Worm (Caenorhabditis elegans): ENCODE measurements around the gene mls-2.

The mls-2 gene

ce11 chrX:4788958-4789357 is 27.5 kb upstream of the mls-2 start (continued):
- peak; percentile 97 for TF ChIP-seq lin-26 (GFP tag; IDR thresholded peaks at IDR 0.05)
- no peak for TF ChIP-seq tbx-9 (tag; optimal IDR thresholded peaks at IDR 0.05; ENCODE audit: borderline replicate concordance)
- no peak for TF ChIP-seq akir-1 (GFP tag; optimal IDR thresholded peaks at IDR 0.05)
- no peak for TF ChIP-seq T26A5.8 (tag; optimal IDR thresholded peaks at IDR 0.05)
- peak; percentile 63 for TF ChIP-seq snpc-3.4 (tag; optimal IDR thresholded peaks at IDR 0.05)
- 0 out of 2 replicates have a peak, but pooled peaks have one; percentile 21 for TF ChIP-seq hmg-20 (GFP tag; IDR thresholded peaks at IDR 0.05)
- no peak for TF ChIP-seq C06A6.2 (GFP tag; conservative IDR thresholded peaks at IDR 0.05)
- no peak for TF ChIP-seq ztf-3 (GFP tag; optimal IDR thresholded peaks at IDR 0.05)
- TF ChIP-seq F37B4.10 (GFP tag; IDR thresholded peaks at IDR 0.05) = no peak
- TF ChIP-seq Y79H2A.3 (GFP tag; conservative IDR thresholded peaks at IDR 0.05) = no peak
- no peak for TF ChIP-seq xnd-1 (tag; optimal IDR thresholded peaks at IDR 0.05)
- no peak for TF ChIP-seq gei-17 (GFP tag; optimal IDR thresholded peaks at IDR 0.05)
- no peak for TF ChIP-seq sea-2 (GFP tag; IDR thresholded peaks at IDR 0.05)
- TF ChIP-seq unc-130 (GFP tag; optimal IDR thresholded peaks at IDR 0.05) = no peak
- peak; percentile 85 for TF ChIP-seq rpc-1 (optimal IDR thresholded peaks at IDR 0.05)
- TF ChIP-seq rpc-1 (tag; optimal IDR thresholded peaks at IDR 0.05) = peak; percentile 97
- peak; percentile 66 for TF ChIP-seq zim-3 (tag; optimal IDR thresholded peaks at IDR 0.05)
- peak; percentile 52; the same call in 1 of the 2 replicates for TF ChIP-seq ztf-28 (GFP tag; IDR thresholded peaks at IDR 0.05)
- peak; percentile 75 for TF ChIP-seq D2030.7 (GFP tag; IDR thresholded peaks at IDR 0.05)
- TF ChIP-seq pha-4 (tag; optimal IDR thresholded peaks at IDR 0.05) = no peak
- TF ChIP-seq aptf-2 (GFP tag; conservative IDR thresholded peaks at IDR 0.05) = no peak
- peak; percentile 39 for TF ChIP-seq lsy-27 (tag; optimal IDR thresholded peaks at IDR 0.05; ENCODE audit: borderline replicate concordance, insufficient read depth)
- TF ChIP-seq attf-3 (GFP tag; conservative IDR thresholded peaks at IDR 0.05) = no peak
- peak; percentile 40 for TF ChIP-seq repo-1 (tag; optimal IDR thresholded peaks at IDR 0.05)
- TF ChIP-seq atf-7 (tag; optimal IDR thresholded peaks at IDR 0.05) = peak; percentile 61
- peak; percentile 12 for TF ChIP-seq ets-4 (GFP tag; optimal IDR thresholded peaks at IDR 0.05)
- TF ChIP-seq lir-1 (GFP tag; conservative IDR thresholded peaks at IDR 0.05) = no peak
- no peak for TF ChIP-seq mel-28 (tag; optimal IDR thresholded peaks at IDR 0.05; ENCODE audit: borderline replicate concordance)
- TF ChIP-seq K11D2.4 (GFP tag; IDR thresholded peaks at IDR 0.05) = peak; percentile 45; the same call in 1 of the 2 replicates
- peak; percentile 30 for TF ChIP-seq ztf-26 (tag; optimal IDR thresholded peaks at IDR 0.05)
- TF ChIP-seq ceh-79 (tag; optimal IDR thresholded peaks at IDR 0.05) = no peak
- no peak for TF ChIP-seq madf-3 (GFP tag; IDR thresholded peaks at IDR 0.05)
- TF ChIP-seq nhr-120 (GFP tag; IDR thresholded peaks at IDR 0.05) = no peak
- TF ChIP-seq ztf-25 (GFP tag; IDR thresholded peaks at IDR 0.05) = peak; percentile 88
- no peak for TF ChIP-seq sdz-38 (tag; optimal IDR thresholded peaks at IDR 0.05)
- TF ChIP-seq F57A8.1 (GFP tag; optimal IDR thresholded peaks at IDR 0.05) = peak; percentile 58
- peak; percentile 8 for TF ChIP-seq lin-40 (tag; optimal IDR thresholded peaks at IDR 0.05)
- no peak for TF ChIP-seq egl-18 (GFP tag; IDR thresholded peaks at IDR 0.05)
- TF ChIP-seq hlh-12 (tag; optimal IDR thresholded peaks at IDR 0.05) = peak; percentile 8
- TF ChIP-seq F23B12.7 (tag; optimal IDR thresholded peaks at IDR 0.05; ENCODE audit: insufficient read depth) = peak; percentile 77
- peak; percentile 88 for TF ChIP-seq pbrm-1 (GFP tag; IDR thresholded peaks at IDR 0.05)
- no peak for TF ChIP-seq aptf-3 (GFP tag; IDR thresholded peaks at IDR 0.05)
- peak; percentile 34 for TF ChIP-seq nhr-80 (tag; optimal IDR thresholded peaks at IDR 0.05)
- TF ChIP-seq dpff-1 (tag; optimal IDR thresholded peaks at IDR 0.05) = no peak
- no peak for TF ChIP-seq F57C9.4 (tag; optimal IDR thresholded peaks at IDR 0.05)
- TF ChIP-seq zfh-2 (GFP tag; conservative IDR thresholded peaks at IDR 0.05) = no peak
- no peak for TF ChIP-seq hsf-1 (GFP tag; IDR thresholded peaks at IDR 0.05)
- peak; percentile 64 for TF ChIP-seq madf-10 (tag; optimal IDR thresholded peaks at IDR 0.05)
- TF ChIP-seq hrde-1 (tag; optimal IDR thresholded peaks at IDR 0.05; ENCODE audit: borderline replicate concordance) = peak; percentile 29
- TF ChIP-seq tbp1 (GFP tag; optimal IDR thresholded peaks at IDR 0.05) = peak; percentile 99

Data from whole organism, young adult.